Worm (Caenorhabditis elegans) whole organism, L1 larva: ENCODE measurements around the gene srbc-36.

Experiments used
- ama-1 ChIP-seq: fragments of 150-350 bp; optimal IDR thresholded peaks from 2 replicates; lab custom pipeline; 2014
- ceh-82 ChIP-seq, 3 experiments: fragments of 150-350 bp in 1 of 3; sonication (generic microtip) in 2 of 3; optimal IDR thresholded peaks; 2 replicates each; lab custom pipeline; 2014 to 2017; ENCODE audit warnings: missing biosample characterization in 3 of 3, missing genetic modification characterization in 3 of 3
- fkh-10 ChIP-seq: sonication (generic microtip); optimal IDR thresholded peaks from 2 replicates; lab custom pipeline; 2017; ENCODE audit warnings: missing biosample characterization, missing genetic modification reagents, missing genetic modification characterization
- lin-13 ChIP-seq: fragments of 150-350 bp; optimal IDR thresholded peaks from 2 replicates; lab custom pipeline; 2014; ENCODE audit warnings: missing biosample characterization, missing genetic modification reagents, missing genetic modification characterization
- lin-14 ChIP-seq: fragments of 200-800 bp; sonication (Bioruptor generic); optimal IDR thresholded peaks from 2 replicates; lab custom pipeline; 2018; ENCODE audit warnings: mild to moderate bottlenecking, missing genetic modification characterization, moderate library complexity, missing compliant biosample characterization
- lin-15B ChIP-seq: fragments of 150-350 bp; sonication (generic microtip); optimal IDR thresholded peaks from 3 replicates; lab custom pipeline; 2014; ENCODE audit warnings: missing biosample characterization, missing genetic modification characterization
- lin-39 ChIP-seq: fragments of 150-350 bp; optimal IDR thresholded peaks from 2 replicates; lab custom pipeline; 2014; ENCODE audit warnings: missing biosample characterization, missing genetic modification reagents, missing genetic modification characterization
- lsy-2 ChIP-seq, 2 experiments: fragments of 150-350 bp; optimal IDR thresholded peaks; 2 replicates each; lab custom pipeline; 2014; ENCODE audit warnings: missing biosample characterization in 2 of 2, missing genetic modification characterization in 2 of 2
- nhr-77 ChIP-seq: fragments of 150-350 bp; optimal IDR thresholded peaks from 2 replicates; lab custom pipeline; 2014; ENCODE audit warnings: missing biosample characterization, missing genetic modification characterization
- skn-1 ChIP-seq: fragments of 150-350 bp; optimal IDR thresholded peaks from 2 replicates; lab custom pipeline; 2014; ENCODE audit warnings: missing biosample characterization, missing genetic modification characterization
- snpc-4 ChIP-seq: fragments of 150-350 bp; optimal IDR thresholded peaks from 2 replicates; lab custom pipeline; 2014; ENCODE audit warnings: missing biosample characterization, missing genetic modification characterization

ce11 chrV:3523262-3523661 lies 32.9 kb upstream of the srbc-36 start, which contains the start of gene irg-1:
- TF ChIP-seq skn-1 (tag; lab: Kevin White, UChicago) = no peak
- TF ChIP-seq nhr-77 = no peak
- TF ChIP-seq ceh-82 (tag; optimal IDR thresholded peaks at IDR 0.05; lab: Kevin White, UChicago) = no peak
- no peak for TF ChIP-seq ama-1
- no peak for TF ChIP-seq snpc-4 (tag; lab: Kevin White, UChicago)
- TF ChIP-seq lin-39 (tag; lab: Kevin White, UChicago) = no peak
- no peak for TF ChIP-seq lin-15B
- TF ChIP-seq lsy-2 (tag; optimal IDR thresholded peaks at IDR 0.05; lab: Kevin White, UChicago) = no peak
- TF ChIP-seq lin-13 (GFP tag; lab: Kevin White, UChicago) = no peak
- no peak for TF ChIP-seq lin-14 (GFP tag; lab: Kevin White, UChicago)
- no peak for TF ChIP-seq fkh-10
